Worm (Caenorhabditis elegans): ENCODE measurements around the gene ksr-1.

ksr-1 gene

DNA sequence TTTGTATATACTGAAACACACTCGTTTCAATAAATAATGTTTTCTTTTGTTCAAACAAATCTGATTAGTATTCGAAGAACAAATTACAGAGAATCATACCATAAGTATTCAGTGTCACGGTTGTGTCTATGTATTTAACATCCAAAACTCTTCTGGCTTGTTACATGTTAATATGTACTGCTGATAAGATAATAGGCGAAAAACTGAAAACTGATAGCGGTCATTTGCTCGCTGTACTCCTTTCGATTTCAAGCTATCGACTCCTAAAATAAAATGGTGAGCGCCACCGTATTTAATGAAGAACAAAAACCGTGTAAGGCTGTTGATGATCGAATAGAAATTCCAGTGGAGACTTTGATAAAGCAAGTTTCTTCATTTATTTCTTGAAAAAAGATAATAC is 48.4 kb downstream of the ksr-1 start, which contains the start of gene R09F10.1:
TSS of gene R09F10.1 (plus strand) at position 222 of the 400 bp plus-strand sequence.
- no peak for TF ChIP-seq aly-2 (tag; optimal IDR thresholded peaks at IDR 0.05)
- peak; percentile 51 for TF ChIP-seq fos-1 (tag; optimal IDR thresholded peaks at IDR 0.05)

DNA sequence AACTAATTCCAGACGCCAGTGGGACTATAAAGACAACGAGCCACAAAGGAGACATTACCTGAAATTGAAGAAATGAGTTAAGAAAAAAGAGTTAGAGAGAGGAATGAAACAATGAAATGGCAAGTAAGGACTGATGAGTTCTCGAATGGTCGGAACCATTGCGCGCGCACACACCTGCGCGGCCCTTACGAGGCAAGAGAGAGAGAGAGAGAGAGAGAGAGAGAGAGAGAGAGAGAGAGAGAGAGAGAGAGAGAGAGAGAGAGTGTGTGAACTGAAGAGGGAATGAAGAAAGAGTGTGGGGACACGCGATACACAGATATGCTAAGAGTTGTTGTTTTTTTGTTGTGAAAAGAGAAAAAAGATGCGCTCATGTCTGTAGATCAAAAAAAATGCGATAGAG is 51.4 kb downstream of the ksr-1 start, which contains the start of gene R09F10.8:
TSS of gene R09F10.8 (minus strand) at position 58 of the 400 bp plus-strand sequence.
- no peak for TF ChIP-seq nhr-129 (tag; optimal IDR thresholded peaks at IDR 0.05)
- TF ChIP-seq sma-9 (GFP tag; optimal IDR thresholded peaks at IDR 0.05): no peak
- no peak for TF ChIP-seq sma-9 (tag; optimal IDR thresholded peaks at IDR 0.05)
- no peak for TF ChIP-seq egl-27 (tag; optimal IDR thresholded peaks at IDR 0.05)
- no peak for TF ChIP-seq elt-3 (tag; optimal IDR thresholded peaks at IDR 0.05)
- no peak for TF ChIP-seq unc-55 (GFP tag; optimal IDR thresholded peaks at IDR 0.05)
- no peak for TF ChIP-seq mdl-1 (tag; optimal IDR thresholded peaks at IDR 0.05)
- no peak for TF ChIP-seq Y55F3AM.14 (GFP tag; optimal IDR thresholded peaks at IDR 0.05)
- no peak for TF ChIP-seq ztf-11 (tag; optimal IDR thresholded peaks at IDR 0.05)
- no peak for TF ChIP-seq ceh-16 (tag; optimal IDR thresholded peaks at IDR 0.05)

DNA sequence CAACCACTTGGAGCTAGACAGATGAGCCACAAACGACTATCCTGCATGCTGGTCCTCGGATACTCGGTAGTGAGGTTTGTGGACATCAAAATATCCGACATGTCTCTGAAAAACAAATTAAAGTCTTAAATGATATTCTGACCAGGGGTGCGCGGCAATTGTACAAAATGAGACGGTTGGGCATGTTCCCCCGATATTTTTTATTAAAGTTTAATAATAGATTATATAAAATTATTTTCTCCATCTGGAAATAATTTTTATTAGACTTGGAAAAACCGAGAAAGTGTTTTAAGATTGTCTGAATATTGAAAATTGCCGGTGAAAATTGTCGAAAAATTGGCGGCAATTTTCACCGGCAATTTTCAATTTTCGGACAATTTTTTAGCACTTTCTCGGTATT is 52.8 kb downstream of the ksr-1 start, which contains the start of gene F55E10.4:
TSS of gene F55E10.4 (minus strand) at position 101 of the 400 bp plus-strand sequence.
- no peak for TF ChIP-seq R02D3.7 (tag; optimal IDR thresholded peaks at IDR 0.05)
- no peak for TF ChIP-seq nhr-21 (tag; optimal IDR thresholded peaks at IDR 0.05)
- TF ChIP-seq alr-1 (tag; optimal IDR thresholded peaks at IDR 0.05): no peak
